Worm (Caenorhabditis elegans) whole organism, L4/young adult: ENCODE results near the gene C43F9.11.

Experiments used
- W03F9.2 ChIP-seq: fragments of 150-350 bp; optimal IDR thresholded peaks from 2 replicates; lab custom pipeline; 2014; ENCODE audit warnings: missing biosample characterization, missing genetic modification characterization
- him-1 ChIP-seq: sonication (generic microtip); optimal IDR thresholded peaks from 2 replicates; lab custom pipeline; 2016; ENCODE audit warnings: missing genotype, missing genetic modification reagents, missing genetic modification characterization, missing compliant biosample characterization

DNA sequence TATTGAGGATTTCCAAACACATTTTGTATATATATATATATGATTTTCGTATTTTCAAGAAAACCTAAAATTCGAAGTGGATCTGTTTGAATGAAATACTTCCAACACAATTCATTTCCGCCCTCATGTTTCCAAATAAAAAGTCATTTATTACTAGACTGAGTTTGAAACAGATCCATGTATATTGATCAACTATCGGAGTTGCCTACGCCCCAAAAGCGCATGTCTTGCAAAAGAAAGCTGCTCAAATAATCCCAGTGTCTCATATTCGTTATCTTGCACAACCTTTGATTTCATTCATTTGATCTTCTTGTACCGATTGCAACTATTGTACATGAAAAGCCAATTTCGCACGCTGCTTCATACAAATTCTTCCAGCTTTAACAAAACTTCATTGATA, 6.0 kb downstream of the C43F9.11 start, which contains the start of gene R09H10.2:
- TF ChIP-seq W03F9.2 (tag; lab: Kevin White, UChicago) (no peak), him-1 (tag; lab: Kevin White, UChicago) (no peak)
